Worm (Caenorhabditis elegans) whole organism, L4 larva: ENCODE results near the gene srlf-33.

Experiments
- D1046.2 ChIP-seq: fragments of 200-800 bp; sonication (Bioruptor generic); IDR thresholded peaks from 2 replicates; pipeline ENCODE4 v1.3.6; 2022; ENCODE audit warnings: missing genetic modification characterization, missing compliant biosample characterization
- F10B5.3 ChIP-seq: sonication (generic microtip); optimal IDR thresholded peaks from 2 replicates; lab custom pipeline; 2016; ENCODE audit warnings: mild to moderate bottlenecking, missing genetic modification characterization, missing compliant biosample characterization
- F26F4.8 ChIP-seq: fragments of 200-800 bp; sonication (Bioruptor generic); conservative IDR thresholded peaks from 2 replicates; pipeline ENCODE4 v1.3.6; 2022; ENCODE audit warnings: missing genetic modification characterization, missing compliant biosample characterization
- F49E8.2 ChIP-seq: sonication (generic microtip); optimal IDR thresholded peaks from 2 replicates; lab custom pipeline; 2016; ENCODE audit warnings: missing compliant biosample characterization, mild to moderate bottlenecking, missing genetic modification characterization, borderline replicate concordance
- R02D3.7 ChIP-seq: fragments of 150-350 bp; sonication (generic microtip); optimal IDR thresholded peaks from 3 replicates; lab custom pipeline; 2014; ENCODE audit warnings: missing biosample characterization, missing genetic modification characterization
- T20F7.1 ChIP-seq: fragments of 200-800 bp; sonication (Bioruptor generic); optimal IDR thresholded peaks from 2 replicates; lab custom pipeline; 2018; ENCODE audit warnings: mild to moderate bottlenecking, missing genetic modification characterization, missing compliant biosample characterization
- T26A8.4 ChIP-seq: fragments of 200-800 bp; sonication (Bioruptor generic); IDR thresholded peaks from 2 replicates; pipeline ENCODE4 v1.3.6; 2022; ENCODE audit warnings: missing genetic modification characterization, missing compliant biosample characterization
- Y105C5A.15 ChIP-seq: fragments of 200-800 bp; sonication (Bioruptor generic); IDR thresholded peaks from 2 replicates; pipeline ENCODE4 v1.3.6; 2022; ENCODE audit warnings: missing genetic modification characterization, missing compliant biosample characterization
- ZK337.2 ChIP-seq: fragments of 200-800 bp; sonication (Bioruptor generic); IDR thresholded peaks from 2 replicates; pipeline ENCODE4 v1.3.6; 2022; ENCODE audit warnings: missing genetic modification reagents, missing genetic modification characterization, missing compliant biosample characterization
- aha-1 ChIP-seq: fragments of 150-350 bp; peaks from one replicate; lab custom pipeline; 2014; ENCODE audit warnings: missing biosample characterization, missing genetic modification characterization
- ceh-20 ChIP-seq: fragments of 200-800 bp; sonication (Bioruptor generic); IDR thresholded peaks from 2 replicates; pipeline ENCODE4 v1.3.6; 2022; ENCODE audit warnings: missing genetic modification reagents, missing genetic modification characterization, missing compliant biosample characterization
- ceh-44 ChIP-seq: fragments of 200-800 bp; sonication (Bioruptor generic); IDR thresholded peaks from 2 replicates; pipeline ENCODE4 v1.3.6; 2022; ENCODE audit warnings: missing genetic modification reagents, missing genetic modification characterization, missing compliant biosample characterization
- ceh-62 ChIP-seq: sonication (generic microtip); optimal IDR thresholded peaks from 2 replicates; lab custom pipeline; 2017; ENCODE audit warnings: missing biosample characterization, missing genetic modification characterization
- ctbp-1 ChIP-seq: fragments of 200-800 bp; sonication (Bioruptor generic); IDR thresholded peaks from 2 replicates; pipeline ENCODE4 v1.3.6; 2022; ENCODE audit warnings: missing genetic modification reagents, missing genetic modification characterization, missing compliant biosample characterization
- daf-19 ChIP-seq: fragments of 200-800 bp; sonication (Bioruptor generic); conservative IDR thresholded peaks from 2 replicates; pipeline ENCODE4 v1.3.6; 2022; ENCODE audit warnings: missing genetic modification characterization, missing compliant biosample characterization
- dmd-8 ChIP-seq: fragments of 200-800 bp; sonication (Bioruptor generic); IDR thresholded peaks from 2 replicates; pipeline ENCODE4 v1.3.6; 2022; ENCODE audit warnings: missing genetic modification characterization, missing compliant biosample characterization
- fos-1 ChIP-seq: fragments of 150-350 bp; optimal IDR thresholded peaks from 2 replicates; lab custom pipeline; 2014; ENCODE audit warnings: missing biosample characterization, missing genetic modification characterization
- gei-8 ChIP-seq: fragments of 200-800 bp; sonication (Bioruptor generic); optimal IDR thresholded peaks from 2 replicates; lab custom pipeline; 2018; ENCODE audit warnings: mild to moderate bottlenecking, missing genetic modification characterization, missing compliant biosample characterization
- hif-1 ChIP-seq, 2 experiments: sonication (generic microtip); optimal IDR thresholded peaks; 2 replicates each; lab custom pipeline; 2016 to 2017; ENCODE audit warnings: missing compliant biosample characterization in 2 of 2, missing genetic modification characterization in 2 of 2, missing genetic modification reagents in 2 of 2, missing genotype in 2 of 2, mild to moderate bottlenecking in 1 of 2
- hlh-30 ChIP-seq: sonication (generic microtip); optimal IDR thresholded peaks from 2 replicates; lab custom pipeline; 2017; ENCODE audit warnings: antibody characterized with exemption, mild to moderate bottlenecking, missing genetic modification characterization, missing compliant biosample characterization; ENCODE audit not compliant: insufficient read depth
- hmg-1.1 ChIP-seq: fragments of 200-800 bp; sonication (Bioruptor generic); IDR thresholded peaks from 2 replicates; pipeline ENCODE4 v1.3.6; 2022; ENCODE audit warnings: missing genetic modification reagents, missing genetic modification characterization, missing compliant biosample characterization
- lim-7 ChIP-seq: fragments of 200-800 bp; sonication (Bioruptor generic); IDR thresholded peaks from 2 replicates; pipeline ENCODE4 v1.3.6; 2022; ENCODE audit warnings: missing genetic modification characterization, missing compliant biosample characterization
- lin-1 ChIP-seq: fragments of 200-800 bp; sonication (Bioruptor generic); IDR thresholded peaks from 2 replicates; pipeline ENCODE4 v1.3.6; 2022; ENCODE audit warnings: missing genetic modification reagents, missing genetic modification characterization, missing compliant biosample characterization
- lin-13 ChIP-seq: fragments of 150-350 bp; optimal IDR thresholded peaks from 2 replicates; lab custom pipeline; 2014; ENCODE audit warnings: missing biosample characterization, missing genetic modification reagents, missing genetic modification characterization
- lin-29 ChIP-seq: fragments of 200-800 bp; sonication (Bioruptor generic); IDR thresholded peaks from 2 replicates; pipeline ENCODE4 v1.3.6; 2022; ENCODE audit warnings: missing genetic modification reagents, missing genetic modification characterization, missing compliant biosample characterization
- lir-3 ChIP-seq: sonication (generic microtip); optimal IDR thresholded peaks from 2 replicates; lab custom pipeline; 2016; ENCODE audit warnings: mild to moderate bottlenecking, missing genetic modification characterization, missing compliant biosample characterization
- lsy-2 ChIP-seq, 2 experiments: fragments of 150-350 bp in 1 of 2; sonication (generic microtip) in 1 of 2; optimal IDR thresholded peaks; 2 replicates each; lab custom pipeline; 2014 to 2017; ENCODE audit warnings: missing biosample characterization in 2 of 2, missing genetic modification characterization in 2 of 2
- mes-2 ChIP-seq: sonication (generic microtip); optimal IDR thresholded peaks from 2 replicates; lab custom pipeline; 2016; ENCODE audit warnings: missing genotype, mild to moderate bottlenecking, missing genetic modification characterization, missing compliant biosample characterization; ENCODE audit not compliant: poor library complexity, severe bottlenecking
- nhr-10 ChIP-seq: fragments of 150-350 bp; optimal IDR thresholded peaks from 2 replicates; lab custom pipeline; 2014; ENCODE audit warnings: missing biosample characterization, missing genetic modification characterization
- nhr-102 ChIP-seq: sonication (generic microtip); optimal IDR thresholded peaks from 2 replicates; lab custom pipeline; 2016; ENCODE audit warnings: mild to moderate bottlenecking, missing genetic modification characterization, moderate library complexity, missing compliant biosample characterization
- nhr-111 ChIP-seq: fragments of 200-800 bp; sonication (Bioruptor generic); optimal IDR thresholded peaks from 2 replicates; lab custom pipeline; 2018; ENCODE audit warnings: mild to moderate bottlenecking, missing genetic modification characterization, missing compliant biosample characterization
- nhr-237 ChIP-seq: sonication (generic microtip); optimal IDR thresholded peaks from 2 replicates; lab custom pipeline; 2017; ENCODE audit warnings: missing biosample characterization, missing genetic modification characterization
- nhr-25 ChIP-seq: sonication (generic microtip); optimal IDR thresholded peaks from 2 replicates; lab custom pipeline; 2017; ENCODE audit warnings: missing genetic modification characterization, mild to moderate bottlenecking, missing compliant biosample characterization, antibody characterized with exemption, moderate library complexity, borderline replicate concordance; ENCODE audit not compliant: insufficient read depth
- nhr-42 ChIP-seq: fragments of 200-800 bp; sonication (Bioruptor generic); IDR thresholded peaks from 2 replicates; pipeline ENCODE4 v1.3.6; 2022; ENCODE audit warnings: missing genetic modification characterization, missing compliant biosample characterization
- nhr-48 ChIP-seq: sonication (generic microtip); optimal IDR thresholded peaks from 2 replicates; lab custom pipeline; 2016; ENCODE audit warnings: mild to moderate bottlenecking, missing genetic modification characterization, missing compliant biosample characterization
- nhr-76 ChIP-seq: fragments of 150-350 bp; optimal IDR thresholded peaks from 2 replicates; lab custom pipeline; 2014; ENCODE audit warnings: missing biosample characterization, missing genetic modification characterization
- php-3 ChIP-seq: fragments of 200-800 bp; sonication (Bioruptor generic); IDR thresholded peaks from 2 replicates; pipeline ENCODE4 v1.3.6; 2022; ENCODE audit warnings: missing genetic modification reagents, missing genetic modification characterization, missing compliant biosample characterization
- pqm-1 ChIP-seq: sonication (generic microtip); optimal IDR thresholded peaks from 2 replicates; lab custom pipeline; 2017; ENCODE audit warnings: missing biosample characterization, missing genetic modification characterization
- saeg-2 ChIP-seq: fragments of 200-800 bp; sonication (Bioruptor generic); IDR thresholded peaks from 2 replicates; pipeline ENCODE4 v1.3.6; 2022; ENCODE audit warnings: missing genetic modification reagents, missing genetic modification characterization, missing compliant biosample characterization
- skn-1 ChIP-seq: fragments of 150-350 bp; optimal IDR thresholded peaks from 2 replicates; lab custom pipeline; 2014; ENCODE audit warnings: missing biosample characterization, missing genetic modification characterization
- unc-62 ChIP-seq, 3 experiments: fragments of 150-350 bp in 1 of 3; sonication (generic microtip); optimal IDR thresholded peaks in 2 of 3; peaks in 1 of 3; 1 replicate in 1 of 3; 2 replicates in 2 of 3; lab custom pipeline; 2014 to 2017; ENCODE audit warnings: missing biosample characterization in 3 of 3, missing genetic modification characterization in 3 of 3, missing genetic modification reagents in 3 of 3, missing genotype in 1 of 3
- vab-7 ChIP-seq: fragments of 200-800 bp; sonication (Bioruptor generic); IDR thresholded peaks from 2 replicates; pipeline ENCODE4 v1.3.6; 2022; ENCODE audit warnings: missing genetic modification reagents, missing genetic modification characterization, missing compliant biosample characterization
- ztf-11 ChIP-seq: fragments of 150-350 bp; optimal IDR thresholded peaks from 2 replicates; lab custom pipeline; 2014; ENCODE audit warnings: missing biosample characterization, missing genetic modification characterization

Gene srlf-33

ce11 chrIV:11950270-11950669, 25.0 kb upstream of the srlf-33 start, which contains the start of gene tbx-36:
tbx-36 (plus strand) TSS chrIV:11950570.
- TF ChIP-seq F49E8.2 (tag; lab: Kevin White, UChicago) (no peak), nhr-111 (no peak), aha-1 (peak; percentile 56)
- TF ChIP-seq, all 104 proteins: peak for 1

DNA sequence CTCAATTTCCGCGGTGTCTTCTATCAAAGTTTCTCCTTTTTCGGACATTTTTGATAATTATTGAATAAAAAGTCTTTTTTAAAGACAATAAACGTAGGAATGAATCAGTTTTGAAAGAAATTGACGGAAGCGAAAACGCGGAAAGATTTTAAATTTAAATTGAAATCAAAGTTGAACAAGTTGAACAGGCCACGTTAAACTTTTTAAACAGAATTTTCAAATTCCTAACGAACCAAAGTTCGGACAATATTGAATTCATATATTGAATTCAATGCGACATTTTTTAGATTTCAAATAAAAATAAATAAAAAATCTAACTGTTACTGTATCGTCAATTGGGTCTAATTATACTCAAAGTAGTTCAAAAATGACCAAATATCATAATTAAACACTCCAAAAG, 24.5 kb upstream of the srlf-33 start, which contains the start of gene hdl-1:
Gene hdl-1 (minus strand): TSS at position 101 of the 400 bp plus-strand sequence.
- TF ChIP-seq fos-1 (tag; lab: Kevin White, UChicago) (no peak), R02D3.7 (no peak), ceh-20 (GFP tag; lab: Robert Waterston, UW) (no peak), nhr-111 (no peak), ZK337.2 (GFP tag; lab: Robert Waterston, UW) (no peak), F10B5.3 (tag; lab: Kevin White, UChicago) (no peak), pqm-1 (tag; lab: Kevin White, UChicago) (no peak), nhr-237 (tag; lab: Kevin White, UChicago) (no peak), daf-19 (GFP tag; lab: Robert Waterston, UW) (no peak), Y105C5A.15 (GFP tag; lab: Robert Waterston, UW) (no peak), hif-1 (tag; optimal IDR thresholded peaks at IDR 0.05; lab: Kevin White, UChicago) (no peak), F26F4.8 (GFP tag; lab: Robert Waterston, UW) (no peak), saeg-2 (GFP tag; lab: Robert Waterston, UW) (no peak), hmg-1.1 (GFP tag; lab: Robert Waterston, UW) (no peak), ctbp-1 (GFP tag; lab: Robert Waterston, UW) (no peak), lin-29 (GFP tag; lab: Robert Waterston, UW) (no peak), nhr-25 (tag; lab: Kevin White, UChicago) (no peak)

DNA sequence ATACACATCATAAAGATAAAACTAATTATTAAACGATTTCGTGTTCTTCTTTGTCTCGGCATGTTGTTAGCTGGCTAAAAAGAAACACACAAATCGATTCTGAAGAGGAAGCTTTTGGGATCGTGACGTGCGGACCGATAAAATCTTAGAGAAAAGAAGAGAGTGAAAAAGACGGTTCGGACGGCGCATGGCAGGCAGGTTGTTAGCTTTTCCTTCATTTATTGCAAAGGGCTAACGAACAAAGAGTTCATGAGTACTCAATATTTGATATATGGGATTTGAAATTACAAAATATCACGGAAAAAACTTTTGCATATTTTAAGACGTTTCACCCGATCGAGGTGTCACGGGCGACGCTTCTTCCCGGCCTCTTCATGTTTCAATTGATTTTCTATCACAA, 20.4 kb upstream of the srlf-33 start, which contains the start of gene ZK829.3:
Gene ZK829.3 (minus strand): TSS at position 101 of the 400 bp plus-strand sequence.
- TF ChIP-seq ceh-44 (no peak), lin-1 (no peak), T26A8.4 (GFP tag; lab: Robert Waterston, UW) (no peak), nhr-10 (tag; lab: Kevin White, UChicago) (no peak), nhr-111 (no peak), ztf-11 (tag; lab: Kevin White, UChicago) (no peak), D1046.2 (GFP tag; lab: Robert Waterston, UW) (no peak), R02D3.7 (no peak), vab-7 (GFP tag; lab: Robert Waterston, UW) (no peak), F10B5.3 (tag; lab: Kevin White, UChicago) (no peak), nhr-102 (no peak), lin-13 (GFP tag; lab: Kevin White, UChicago) (no peak), nhr-48 (tag; lab: Kevin White, UChicago) (no peak), T20F7.1 (GFP tag; lab: Kevin White, UChicago) (no peak), php-3 (no peak), lir-3 (tag; lab: Kevin White, UChicago) (no peak), hif-1 (tag; optimal IDR thresholded peaks at IDR 0.05; lab: Kevin White, UChicago) (no peak)
- TF ChIP-seq, all 104 proteins: peak for 0

DNA sequence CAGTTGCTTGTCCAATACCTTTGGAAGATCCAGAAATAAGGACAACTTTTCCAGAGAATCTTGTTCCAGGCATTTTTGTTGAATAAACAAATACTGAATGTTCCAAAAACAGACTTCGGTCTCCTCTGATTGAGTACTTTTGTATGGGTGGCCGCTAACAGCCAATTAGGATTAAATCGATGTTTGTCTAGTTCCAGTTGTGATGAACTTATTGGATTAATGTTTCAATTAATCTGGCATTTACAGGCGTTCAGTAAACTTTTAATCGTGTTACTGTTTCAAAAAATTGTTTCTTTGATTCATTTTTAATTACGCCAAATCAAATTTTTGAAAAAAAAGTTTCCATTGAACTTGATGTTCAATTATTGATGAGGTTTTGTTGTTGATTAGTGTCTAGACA, 17.1 kb upstream of the srlf-33 start, which contains the start of gene ZK829.1:
Gene ZK829.1 (minus strand): TSS at position 101 of the 400 bp plus-strand sequence.
- TF ChIP-seq gei-8 (no peak), lim-7 (GFP tag; lab: Robert Waterston, UW) (no peak), T26A8.4 (GFP tag; lab: Robert Waterston, UW) (no peak), unc-62 (GFP tag; optimal IDR thresholded peaks at IDR 0.05 in 1 of 2; lab: Kevin White, UChicago) (no peak), unc-62 (tag; optimal IDR thresholded peaks at IDR 0.05; lab: Kevin White, UChicago) (no peak), mes-2 (no peak), hlh-30 (no peak), dmd-8 (GFP tag; lab: Robert Waterston, UW) (no peak), nhr-25 (tag; lab: Kevin White, UChicago) (no peak), nhr-10 (tag; lab: Kevin White, UChicago) (no peak), lsy-2 (tag; optimal IDR thresholded peaks at IDR 0.05; lab: Kevin White, UChicago) (no peak), nhr-42 (GFP tag; lab: Robert Waterston, UW) (no peak), F26F4.8 (GFP tag; lab: Robert Waterston, UW) (no peak), nhr-76 (tag; lab: Kevin White, UChicago) (no peak), fos-1 (tag; lab: Kevin White, UChicago) (no peak), skn-1 (tag; lab: Kevin White, UChicago) (no peak), ceh-62 (tag; lab: Kevin White, UChicago) (no peak), vab-7 (GFP tag; lab: Robert Waterston, UW) (no peak), nhr-237 (tag; lab: Kevin White, UChicago) (no peak)
- TF ChIP-seq, all 104 proteins: peak for 0
